Worm (Caenorhabditis elegans): ENCODE data around the gene taf-8.

- TF ChIP-seq nhr-43 (tag; optimal IDR thresholded peaks at IDR 0.05; ENCODE audit: poor library complexity, severe bottlenecking) (no peak), pqm-1 (tag; optimal IDR thresholded peaks at IDR 0.05) (no peak)
These were observed 32.8 kb upstream of the taf-8 start, which contains the start of gene ZK1307.7 for ce11 chrII:9636300-9636699.

All from whole organism, L3 larva.